Worm (Caenorhabditis elegans): ENCODE data around the gene ocr-3.

The ocr-3 gene

ce11 chrX:15200720-15201119 is 32.2 kb downstream of the ocr-3 start (continued):
- TF ChIP-seq mdl-1 (tag; optimal IDR thresholded peaks at IDR 0.05) = peak in 1 of 2 experiments; percentile 62
- peak; percentile 94 for TF ChIP-seq ceh-20 (GFP tag; IDR thresholded peaks at IDR 0.05)
- no peak for TF ChIP-seq nhr-10 (tag; optimal IDR thresholded peaks at IDR 0.05)
- no peak for TF ChIP-seq daf-12 (tag; optimal IDR thresholded peaks at IDR 0.05)
- peak; percentile 76 for TF ChIP-seq mep-1 (tag; optimal IDR thresholded peaks at IDR 0.05)
- peak; percentile 25; the same call in 1 of the 2 replicates for TF ChIP-seq set-16 (GFP tag; IDR thresholded peaks at IDR 0.05)
- peak; percentile 54 for TF ChIP-seq nhr-28 (tag; optimal IDR thresholded peaks at IDR 0.05)
- peak; percentile 92 for TF ChIP-seq F26F4.8 (GFP tag; conservative IDR thresholded peaks at IDR 0.05)
- no peak for TF ChIP-seq tag-97 (GFP tag; IDR thresholded peaks at IDR 0.05)
- TF ChIP-seq T20F7.1 (GFP tag; optimal IDR thresholded peaks at IDR 0.05) = peak; percentile 70
- TF ChIP-seq zfp-2 (tag; optimal IDR thresholded peaks at IDR 0.05) = no peak
- TF ChIP-seq nhr-77 (tag; optimal IDR thresholded peaks at IDR 0.05) = peak; percentile 54
- peak; percentile 78 for TF ChIP-seq lin-29 (GFP tag; IDR thresholded peaks at IDR 0.05)
- no peak for TF ChIP-seq snpc-4 (tag; optimal IDR thresholded peaks at IDR 0.05)
- TF ChIP-seq dpl-1 (GFP tag; optimal IDR thresholded peaks at IDR 0.05) = peak; percentile 17
- TF ChIP-seq pqm-1 (tag; optimal IDR thresholded peaks at IDR 0.05) = no peak
- TF ChIP-seq R02D3.7 (tag; optimal IDR thresholded peaks at IDR 0.05) = no peak
- TF ChIP-seq madf-5 (GFP tag; IDR thresholded peaks at IDR 0.05) = peak; percentile 71 to 74; a peak in 3 of 4 replicates
- TF ChIP-seq F44E2.7 (GFP tag; IDR thresholded peaks at IDR 0.05) = peak; percentile 84
- no peak for TF ChIP-seq egl-27 (tag; optimal IDR thresholded peaks at IDR 0.05)
- peak; percentile 48 for TF ChIP-seq nhr-48 (tag; optimal IDR thresholded peaks at IDR 0.05)
- peak; percentile 92 for TF ChIP-seq hmg-1.1 (GFP tag; IDR thresholded peaks at IDR 0.05)
- TF ChIP-seq skn-1 (tag; optimal IDR thresholded peaks at IDR 0.05) = no peak
- no peak for TF ChIP-seq unc-39 (tag; optimal IDR thresholded peaks at IDR 0.05)
- TF ChIP-seq mes-2 (tag; optimal IDR thresholded peaks at IDR 0.05; ENCODE audit: poor library complexity, severe bottlenecking) = no peak
- TF ChIP-seq ZK337.2 (GFP tag; IDR thresholded peaks at IDR 0.05) = peak; percentile 85
- peak; percentile 76 for TF ChIP-seq spr-3 (GFP tag; optimal IDR thresholded peaks at IDR 0.05)
- TF ChIP-seq rbr-2 (tag; optimal IDR thresholded peaks at IDR 0.05) = peak; percentile 72
- TF ChIP-seq vab-7 (GFP tag; IDR thresholded peaks at IDR 0.05) = peak; percentile 97
- TF ChIP-seq saeg-2 (GFP tag; IDR thresholded peaks at IDR 0.05) = 0 out of 2 replicates have a peak, but pooled peaks have one; percentile 58
- peak; percentile 96 for TF ChIP-seq lim-7 (GFP tag; IDR thresholded peaks at IDR 0.05)
- no peak for TF ChIP-seq zag-1 (tag; optimal IDR thresholded peaks at IDR 0.05)
- peak; percentile 95 for TF ChIP-seq arid-1 (GFP tag; conservative IDR thresholded peaks at IDR 0.05)
- TF ChIP-seq unc-62 (GFP tag; optimal IDR thresholded peaks at IDR 0.05 in 1 of 2) = peak in 1 of 2 experiments; percentile 81
- TF ChIP-seq unc-62 (tag; optimal IDR thresholded peaks at IDR 0.05) = no peak
- TF ChIP-seq daf-19 (GFP tag; conservative IDR thresholded peaks at IDR 0.05) = peak; percentile 92
- peak; percentile 36 for TF ChIP-seq unc-130 (GFP tag; optimal IDR thresholded peaks at IDR 0.05)
- TF ChIP-seq lir-3 (tag; optimal IDR thresholded peaks at IDR 0.05) = peak; percentile 74
- peak; percentile 62; the same call in 1 of the 2 replicates for TF ChIP-seq mxl-2 (GFP tag; conservative IDR thresholded peaks at IDR 0.05)
- peak; percentile 82 to 83 for TF ChIP-seq daf-16 (GFP tag; optimal IDR thresholded peaks at IDR 0.05)
- peak; percentile 81 for TF ChIP-seq daf-16 (tag; optimal IDR thresholded peaks at IDR 0.05)
- TF ChIP-seq Y75B8A.6 (GFP tag; IDR thresholded peaks at IDR 0.05) = peak; percentile 62; the same call in 1 of the 2 replicates
- peak; percentile 69 for TF ChIP-seq Y105C5A.15 (GFP tag; IDR thresholded peaks at IDR 0.05)
- TF ChIP-seq zip-11 (GFP tag; IDR thresholded peaks at IDR 0.05) = no peak
- TF ChIP-seq jun-1 (tag; optimal IDR thresholded peaks at IDR 0.05) = no peak
- peak; percentile 39 for TF ChIP-seq ztf-7 (tag; optimal IDR thresholded peaks at IDR 0.05)
- peak; percentile 68 for TF ChIP-seq nhr-25 (tag; optimal IDR thresholded peaks at IDR 0.05; ENCODE audit: borderline replicate concordance, insufficient read depth)
- TF ChIP-seq dmd-8 (GFP tag; IDR thresholded peaks at IDR 0.05) = peak; percentile 95
- peak; percentile 91; the same call in 1 of the 2 replicates for TF ChIP-seq ceh-44 (GFP tag; IDR thresholded peaks at IDR 0.05)
- TF ChIP-seq lin-13 (GFP tag; optimal IDR thresholded peaks at IDR 0.05) = peak; percentile 76
- no peak for TF ChIP-seq ceh-62 (tag; optimal IDR thresholded peaks at IDR 0.05)
- no peak for TF ChIP-seq aha-1 (tag)
- TF ChIP-seq daf-8 (GFP tag; IDR thresholded peaks at IDR 0.05) = peak; percentile 74; the same call in 1 of the 2 replicates

Measured in whole organism, L4 larva.